Fruit fly (Drosophila melanogaster): ENCODE data around the gene CG33658.

The CG33658 gene

dm6 chr3R:24829887-24830351 lies 11.0 kb downstream of the CG33658 start, which contains the start of the genes Kaz and CG43273 (continued):
- TF ChIP-seq zf30C (GFP tag; optimal IDR thresholded peaks at IDR 0.05) (no peak), GATAe (GFP tag; conservative IDR thresholded peaks at IDR 0.05) (no peak), zfh2 (GFP tag; optimal IDR thresholded peaks at IDR 0.05) (peak; percentile 20), CG12071 (GFP tag; optimal IDR thresholded peaks at IDR 0.05) (no peak), CG6791 (GFP tag; IDR thresholded peaks at IDR 0.05; ENCODE audit: partially characterized antibody) (no peak), Fer2 (tag; optimal IDR thresholded peaks at IDR 0.05) (peak; percentile 39), p53 (GFP tag; optimal IDR thresholded peaks at IDR 0.05) (no peak), ems (GFP tag; optimal IDR thresholded peaks at IDR 0.05) (peak; percentile 6), Atf-2 (GFP tag; optimal IDR thresholded peaks at IDR 0.05) (no peak), CG4360 (GFP tag; IDR thresholded peaks at IDR 0.05) (no peak), oc (tag; optimal IDR thresholded peaks at IDR 0.05) (peak; percentile 76), CG10462 (GFP tag; optimal IDR thresholded peaks at IDR 0.05) (peak; percentile 44), Max (GFP tag; optimal IDR thresholded peaks at IDR 0.05) (peak; percentile 56), sr (GFP tag; IDR thresholded peaks at IDR 0.05) (no peak), tll (GFP tag; optimal IDR thresholded peaks at IDR 0.05) (peak in 1 of 2 experiments; percentile 28), CG32767 (GFP tag; IDR thresholded peaks at IDR 0.05) (no peak; the same call in 1 of the 2 replicates), shn (GFP tag; optimal IDR thresholded peaks at IDR 0.05) (no peak), Dfd (GFP tag; optimal IDR thresholded peaks at IDR 0.05) (no peak), B-H2 (GFP tag; optimal IDR thresholded peaks at IDR 0.05) (no peak), exex (tag; optimal IDR thresholded peaks at IDR 0.05) (no peak), Hr3 (GFP tag; optimal IDR thresholded peaks at IDR 0.05) (peak; percentile 48), eve (GFP tag; optimal IDR thresholded peaks at IDR 0.05) (no peak), zen2 (GFP tag; IDR thresholded peaks at IDR 0.05; ENCODE audit: partially characterized antibody) (no peak), Fer1 (GFP tag; optimal IDR thresholded peaks at IDR 0.05) (no peak), CoRest (tag; optimal IDR thresholded peaks at IDR 0.05) (peak; percentile 79), bowl (GFP tag; IDR thresholded peaks at IDR 0.05) (no peak), mld (GFP tag; IDR thresholded peaks at IDR 0.05; ENCODE audit: partially characterized antibody) (no peak), hkb (optimal IDR thresholded peaks at IDR 0.05) (no peak), hkb (GFP tag; IDR thresholded peaks at IDR 0.05) (no peak), gem (tag; optimal IDR thresholded peaks at IDR 0.05) (no peak), CG15269 (tag; optimal IDR thresholded peaks at IDR 0.05) (no peak), BtbVII (GFP tag; optimal IDR thresholded peaks at IDR 0.05) (no peak), emc (GFP tag; optimal IDR thresholded peaks at IDR 0.05) (no peak), CG17328 (GFP tag; IDR thresholded peaks at IDR 0.05) (peak; percentile 33; the same call in 1 of the 2 replicates), CG13624 (GFP tag; optimal IDR thresholded peaks at IDR 0.05) (peak; percentile 13), esg (GFP tag; conservative IDR thresholded peaks at IDR 0.05) (peak; percentile 25; the same call in 1 of the 2 replicates)

DNA sequence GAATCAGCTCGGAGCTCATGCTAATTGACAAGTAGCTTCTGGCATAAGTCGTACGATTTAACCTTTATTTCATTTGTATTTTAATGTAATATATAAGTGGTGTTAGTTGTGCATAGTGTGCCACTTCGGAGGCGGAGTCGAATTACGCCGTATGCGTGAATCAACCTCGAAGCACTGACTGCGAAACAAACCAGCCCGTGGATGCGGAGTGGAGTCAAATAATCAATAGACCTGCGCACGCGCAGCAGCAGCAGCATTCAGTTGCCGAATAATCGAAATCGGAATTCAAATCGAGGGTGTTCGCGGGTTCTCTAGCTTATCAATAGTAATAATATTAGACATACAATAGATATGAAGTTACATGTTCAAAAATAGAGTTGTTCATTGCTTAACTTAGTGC lies 12.7 kb downstream of the CG33658 start, which contains the start of gene RabX4:
Gene RabX4 (minus strand): TSS at position 176 of the 400 bp plus-strand sequence.
- TF ChIP-seq abd-A (tag; optimal IDR thresholded peaks at IDR 0.05) (no peak), CG11695 (GFP tag; IDR thresholded peaks at IDR 0.05) (peak; percentile 6; the same call in 1 of the 3 replicates), sens (GFP tag) (peak; percentile 70), onecut (GFP tag; IDR thresholded peaks at IDR 0.05) (peak; percentile 100), ewg (GFP tag; optimal IDR thresholded peaks at IDR 0.05) (peak; percentile 99), CG8290 (GFP tag; optimal IDR thresholded peaks at IDR 0.05) (no peak), CG8290 (tag; optimal IDR thresholded peaks at IDR 0.05) (no peak), MESR4 (GFP tag; optimal IDR thresholded peaks at IDR 0.05) (peak; percentile 1), CG17568 (GFP tag; optimal IDR thresholded peaks at IDR 0.05) (no peak), pzg (GFP tag; optimal IDR thresholded peaks at IDR 0.05) (peak; percentile 22), gcm (GFP tag; optimal IDR thresholded peaks at IDR 0.05) (no peak), nerfin-2 (GFP tag; IDR thresholded peaks at IDR 0.05; ENCODE audit: partially characterized antibody) (no peak), lov (optimal IDR thresholded peaks at IDR 0.05) (no peak), lov (GFP tag; IDR thresholded peaks at IDR 0.05) (no peak), CG17912 (GFP tag; optimal IDR thresholded peaks at IDR 0.05) (no peak), insv (GFP tag; optimal IDR thresholded peaks at IDR 0.05) (no peak), nerfin-1 (tag; optimal IDR thresholded peaks at IDR 0.05) (peak; percentile 30), en (GFP tag; optimal IDR thresholded peaks at IDR 0.05) (no peak)
